Fruit fly (Drosophila melanogaster) Kc167 (cell line): ENCODE results near the gene CG3566.

ENCODE experiments used
- Myc ChIP-seq: fragments of >200 bp; optimal IDR thresholded peaks from 2 replicates; lab custom pipeline; 2017; ENCODE audit warnings: missing external identifiers
- Sin3A ChIP-seq: fragments of >200 bp; optimal IDR thresholded peaks from 2 replicates; lab custom pipeline; 2018; ENCODE audit warnings: missing external identifiers
- h ChIP-seq: fragments of >200 bp; optimal IDR thresholded peaks from 3 replicates; lab custom pipeline; 2018; ENCODE audit warnings: missing external identifiers
- insv ChIP-seq: fragments of >200 bp; optimal IDR thresholded peaks from 3 replicates; lab custom pipeline; 2018; ENCODE audit warnings: missing external identifiers
- psq ChIP-seq: fragments of >200 bp; optimal IDR thresholded peaks from 2 replicates; lab custom pipeline; 2017; ENCODE audit warnings: missing external identifiers
- ttk ChIP-seq: sonication (Bioruptor generic); optimal IDR thresholded peaks from 2 replicates; lab custom pipeline; 2017; ENCODE audit warnings: missing external identifiers

CG3566 gene

dm6 chrX:6294243-6294642, 17.7 kb upstream of the CG3566 start, which contains the start of gene CG15892:
CG15892 (minus strand) TSS chrX:6294343.
- no peak for TF ChIP-seq ttk (lab: Kevin White, UChicago)
- no peak for TF ChIP-seq Myc (lab: Kevin White, UChicago)
- TF ChIP-seq psq (lab: Kevin White, UChicago), result no peak
- no peak for TF ChIP-seq insv (lab: Kevin White, UChicago)
- TF ChIP-seq Sin3A, result no peak
- no peak for TF ChIP-seq h (lab: Kevin White, UChicago)

DNA sequence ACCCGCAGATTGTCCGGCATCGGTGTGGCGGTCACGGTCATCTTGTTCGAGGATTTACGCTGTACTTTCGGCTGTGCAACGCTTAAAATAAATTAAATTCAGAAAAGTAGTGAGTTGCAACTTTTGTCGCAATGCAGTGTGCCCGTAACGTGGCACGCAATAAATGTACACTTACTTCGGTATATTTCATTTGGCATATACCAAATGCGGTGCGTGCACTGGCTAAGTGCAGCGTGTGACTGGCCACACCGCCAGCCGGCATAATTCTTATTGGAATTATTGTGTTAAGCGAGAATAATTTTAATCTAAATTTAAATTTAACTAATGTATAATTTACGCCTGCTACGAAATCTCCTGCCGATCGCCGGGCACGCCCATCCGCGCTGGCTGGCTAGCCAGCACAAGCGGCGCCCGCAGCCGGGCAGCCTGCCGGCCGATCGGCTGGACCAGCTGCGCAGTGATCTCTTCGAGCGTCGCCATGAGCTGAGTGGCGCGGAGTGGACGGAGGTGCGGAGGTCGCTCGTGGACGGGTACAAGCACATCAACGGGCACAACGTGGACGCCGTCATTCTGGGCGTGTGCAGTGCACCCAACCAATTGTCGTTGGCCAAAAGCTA, 14.7 kb upstream of the CG3566 start, which contains the start of the genes Rpt4 and mldr:
TSS of gene Rpt4 (minus strand) at position 163 of the 617 bp plus-strand sequence.
TSS of gene mldr (plus strand) at position 221 of the 617 bp plus-strand sequence.
- no peak for TF ChIP-seq Sin3A
- TF ChIP-seq psq (lab: Kevin White, UChicago), result no peak
- no peak for TF ChIP-seq ttk (lab: Kevin White, UChicago)
- TF ChIP-seq insv (lab: Kevin White, UChicago), result peak; percentile 98
- no peak for TF ChIP-seq Myc (lab: Kevin White, UChicago)

dm6 chrX:6287842-6288241, 11.3 kb upstream of the CG3566 start, which contains the start of the genes Top3beta and wuho:
Top3beta (minus strand) TSS chrX:6287990.
wuho (plus strand) TSS chrX:6288100.
- TF ChIP-seq Sin3A, result no peak
- TF ChIP-seq psq (lab: Kevin White, UChicago), result no peak
- TF ChIP-seq ttk (lab: Kevin White, UChicago), result no peak
- TF ChIP-seq Myc (lab: Kevin White, UChicago), result no peak
- TF ChIP-seq h (lab: Kevin White, UChicago), result no peak
- no peak for TF ChIP-seq insv (lab: Kevin White, UChicago)

- TF ChIP-seq Myc (lab: Kevin White, UChicago) (no peak), ttk (lab: Kevin White, UChicago) (no peak), h (lab: Kevin White, UChicago) (no peak), insv (lab: Kevin White, UChicago) (no peak), psq (lab: Kevin White, UChicago) (no peak), Sin3A (no peak)
Measured at dm6 chrX:6283470-6283869, 6.9 kb upstream of the CG3566 start, which contains the start of gene CG11700. CG11700 (minus strand) TSS chrX:6283575.

- TF ChIP-seq Myc (lab: Kevin White, UChicago) (no peak), psq (lab: Kevin White, UChicago) (no peak), insv (lab: Kevin White, UChicago) (no peak), h (lab: Kevin White, UChicago) (no peak), ttk (lab: Kevin White, UChicago) (no peak), Sin3A (no peak)
Measured at dm6 chrX:6279629-6280073, 3.1 kb upstream of the CG3566 start, which contains the start of gene Ubi-p5E. Ubi-p5E (minus strand) TSS chrX:6279647.

DNA sequence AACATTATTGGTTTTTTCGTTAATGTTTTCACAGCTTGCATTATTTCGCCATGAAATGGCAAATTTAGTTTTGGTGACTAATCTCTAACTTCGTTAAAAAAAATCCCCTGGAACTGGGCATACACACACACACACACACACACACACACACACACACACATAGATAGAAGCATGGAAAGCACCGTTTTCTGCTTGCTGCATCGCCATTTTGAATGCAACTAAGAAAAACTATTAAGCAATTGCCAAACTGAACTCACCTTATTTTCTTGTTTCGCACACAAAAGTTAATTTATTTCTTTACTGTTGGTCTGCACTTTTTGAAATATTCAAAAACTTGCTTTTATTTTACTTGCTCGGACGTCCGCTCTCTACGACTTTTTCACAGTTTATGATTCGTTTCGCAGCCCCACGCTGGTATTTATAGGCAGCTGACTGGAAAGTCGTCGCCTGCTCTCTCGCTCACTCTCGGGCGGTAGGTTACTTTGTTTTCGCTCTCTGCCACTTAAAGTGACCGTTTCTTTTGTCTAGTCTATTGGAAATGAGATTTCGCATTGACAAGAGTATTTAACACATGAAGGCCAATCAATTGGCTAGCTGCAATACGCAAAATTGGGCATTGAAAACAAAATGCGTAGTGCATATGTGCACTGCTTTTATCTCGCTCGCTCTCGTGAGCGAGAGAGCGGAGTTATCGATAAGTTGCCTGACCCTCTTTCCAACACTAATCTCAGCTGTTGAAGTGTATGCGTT, 2.5 kb upstream of the CG3566 start:
- TF ChIP-seq ttk (lab: Kevin White, UChicago) (no peak), insv (lab: Kevin White, UChicago) (no peak), Myc (lab: Kevin White, UChicago) (no peak), psq (lab: Kevin White, UChicago) (no peak), Sin3A (no peak), h (lab: Kevin White, UChicago) (no peak)

DNA sequence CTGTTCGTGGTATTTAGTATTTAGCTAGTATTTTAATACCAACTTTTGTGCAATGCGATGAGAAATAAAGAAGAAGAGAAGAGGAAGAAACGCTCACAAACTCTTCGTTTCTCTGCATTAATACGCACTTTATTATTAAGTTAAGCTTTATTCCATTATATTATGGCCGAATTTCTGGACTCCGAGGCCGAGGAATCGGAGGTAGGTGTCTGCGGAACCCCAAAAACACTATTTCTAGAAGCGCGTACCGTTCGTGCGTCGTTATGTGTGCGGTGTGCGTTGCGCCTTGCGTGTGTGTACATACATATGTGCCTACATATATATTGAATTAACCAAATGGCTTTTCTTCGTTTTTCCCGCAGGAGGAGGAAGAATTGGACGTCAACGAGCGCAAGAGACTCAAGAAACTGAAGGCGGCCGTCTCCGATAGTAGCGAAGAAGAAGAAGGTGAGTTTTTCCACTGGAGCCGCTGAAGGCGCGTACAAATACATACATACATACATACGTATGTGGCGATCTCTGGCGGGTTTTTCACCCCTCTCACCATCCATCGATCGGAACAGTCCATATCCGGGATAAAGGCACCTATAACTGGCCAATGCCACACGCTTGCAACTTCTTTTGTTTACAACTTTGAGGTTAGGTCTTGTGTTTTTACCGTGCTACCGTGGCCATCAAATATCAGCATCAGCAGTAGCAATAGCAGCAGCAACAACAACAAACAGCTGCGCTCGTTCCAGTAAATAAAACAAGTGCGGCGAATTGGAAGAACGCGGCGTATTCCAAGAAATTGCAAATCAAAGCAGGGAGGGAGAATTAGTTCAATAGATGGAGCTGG, 8.6 kb downstream of the CG3566 start, which contains the start of gene Spt6:
TSS of gene Spt6 (plus strand) at position 53 of the 838 bp plus-strand sequence.
- TF ChIP-seq Sin3A, result no peak
- TF ChIP-seq insv (lab: Kevin White, UChicago), result no peak
- no peak for TF ChIP-seq ttk (lab: Kevin White, UChicago)
- TF ChIP-seq Myc (lab: Kevin White, UChicago), result no peak
- no peak for TF ChIP-seq h (lab: Kevin White, UChicago)
- TF ChIP-seq psq (lab: Kevin White, UChicago), result no peak

dm6 chrX:6267187-6267711, 9.3 kb downstream of the CG3566 start, which contains the start of gene schlank:
schlank (minus strand) TSS chrX:6267228.
- TF ChIP-seq psq (lab: Kevin White, UChicago), result no peak
- no peak for TF ChIP-seq insv (lab: Kevin White, UChicago)
- no peak for TF ChIP-seq Sin3A

DNA sequence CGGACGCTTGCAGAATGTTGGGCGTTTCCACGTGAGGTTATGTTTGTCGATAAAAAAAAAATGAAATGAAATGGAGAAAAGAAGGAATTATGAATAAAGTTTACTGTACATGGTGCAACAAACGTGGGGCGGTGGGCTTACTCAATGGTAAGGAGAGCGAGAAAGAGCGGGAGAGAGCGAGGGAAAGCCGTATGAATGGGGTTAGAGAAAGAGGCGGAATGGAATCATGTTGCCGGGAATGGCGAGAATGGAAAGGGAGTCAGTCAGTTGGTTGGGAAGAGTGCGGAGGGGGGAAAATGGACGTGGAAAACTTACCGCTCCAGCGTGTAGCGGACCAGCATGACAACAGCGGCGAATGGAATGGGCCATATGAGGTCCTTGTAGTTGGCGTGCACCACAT, 10.4 kb downstream of the CG3566 start:
- TF ChIP-seq ttk (lab: Kevin White, UChicago) (peak; percentile 51), insv (lab: Kevin White, UChicago) (no peak)

DNA sequence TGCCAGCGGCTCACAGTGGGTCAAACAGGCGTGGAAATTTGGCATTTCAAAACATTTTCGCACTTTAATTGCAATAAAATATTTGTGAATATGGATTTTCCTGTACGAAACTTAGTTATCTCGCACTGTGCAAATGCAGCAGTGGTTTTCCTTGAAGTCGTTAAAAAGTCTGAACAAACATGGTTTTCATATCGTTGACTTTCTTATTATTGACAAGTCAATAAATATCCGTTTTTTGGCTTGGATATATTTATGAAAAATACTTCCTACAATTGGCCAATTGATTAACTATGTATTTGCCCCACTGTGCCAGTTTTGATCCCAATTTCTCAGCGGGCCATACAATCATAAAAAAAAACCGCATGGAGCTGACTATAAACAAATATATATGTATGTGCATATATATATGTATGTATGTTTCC, 11.1 kb downstream of the CG3566 start:
- TF ChIP-seq ttk (lab: Kevin White, UChicago) (no peak), Myc (lab: Kevin White, UChicago) (no peak)

DNA sequence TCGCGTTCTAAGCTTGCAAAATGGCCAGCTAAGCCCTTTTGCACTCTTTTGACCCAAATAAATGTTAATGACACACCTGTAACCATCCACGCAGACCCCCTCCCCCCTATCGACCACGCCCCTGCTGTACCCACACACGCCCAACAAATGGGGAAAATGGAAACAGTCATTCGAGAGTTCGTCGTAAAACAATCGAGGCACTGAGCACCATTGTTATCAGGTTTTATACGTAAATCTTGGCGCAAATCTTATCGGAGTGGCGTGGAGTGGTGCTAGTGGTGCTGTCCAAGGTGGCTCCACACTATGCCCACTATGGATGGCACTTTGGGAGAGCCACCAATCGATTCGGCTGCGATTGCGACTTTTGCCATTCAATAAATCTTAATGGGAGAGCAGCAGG, 12.1 kb downstream of the CG3566 start:
- no peak for TF ChIP-seq h (lab: Kevin White, UChicago)
- no peak for TF ChIP-seq ttk (lab: Kevin White, UChicago)
- TF ChIP-seq psq (lab: Kevin White, UChicago), result no peak
- no peak for TF ChIP-seq Myc (lab: Kevin White, UChicago)
- no peak for TF ChIP-seq insv (lab: Kevin White, UChicago)
- TF ChIP-seq Sin3A, result no peak
